Fruit fly (Drosophila melanogaster) Kc167 (cell line): ENCODE data around the gene CG18417.

Experiments
- Sin3A ChIP-seq: fragments of >200 bp; optimal IDR thresholded peaks from 2 replicates; lab custom pipeline; 2018; ENCODE audit warnings: missing external identifiers
- h ChIP-seq: fragments of >200 bp; optimal IDR thresholded peaks from 3 replicates; lab custom pipeline; 2018; ENCODE audit warnings: missing external identifiers
- insv ChIP-seq: fragments of >200 bp; optimal IDR thresholded peaks from 3 replicates; lab custom pipeline; 2018; ENCODE audit warnings: missing external identifiers
- psq ChIP-seq: fragments of >200 bp; optimal IDR thresholded peaks from 2 replicates; lab custom pipeline; 2017; ENCODE audit warnings: missing external identifiers
- ttk ChIP-seq: sonication (Bioruptor generic); optimal IDR thresholded peaks from 2 replicates; lab custom pipeline; 2017; ENCODE audit warnings: missing external identifiers

dm6 chr3L:7364717-7365278 lies 35.1 kb upstream of the CG18417 start:
- TF ChIP-seq psq (lab: Kevin White, UChicago), result no peak
- no peak for TF ChIP-seq Sin3A (lab: Kevin White, UChicago)
- TF ChIP-seq h, result no peak
- no peak for TF ChIP-seq ttk (lab: Kevin White, UChicago)
- no peak for TF ChIP-seq insv (lab: Kevin White, UChicago)
